Worm (Caenorhabditis elegans) whole organism, early embryonic: Measurements from ENCODE around the gene btb-8.

Experiments used
- B0310.2 ChIP-seq: sonication (generic microtip); optimal IDR thresholded peaks from 2 replicates; lab custom pipeline; 2016; ENCODE audit warnings: mild to moderate bottlenecking, missing genetic modification characterization, missing compliant biosample characterization
- F13C5.2 ChIP-seq: sonication (generic microtip); optimal IDR thresholded peaks from 2 replicates; lab custom pipeline; 2017; ENCODE audit warnings: mild to moderate bottlenecking, missing genetic modification characterization, inconsistent platforms, missing compliant biosample characterization
- aly-1 ChIP-seq: sonication (generic microtip); optimal IDR thresholded peaks from 2 replicates; lab custom pipeline; 2016; ENCODE audit warnings: missing genetic modification characterization, missing compliant biosample characterization
- ama-1 ChIP-seq: fragments of 150-350 bp; optimal IDR thresholded peaks from 2 replicates; lab custom pipeline; 2014
- ceh-13 ChIP-seq: fragments of 200-800 bp; sonication (Bioruptor generic); optimal IDR thresholded peaks from 2 replicates; lab custom pipeline; 2018; ENCODE audit warnings: mild to moderate bottlenecking, missing genetic modification characterization, missing compliant biosample characterization
- ceh-36 ChIP-seq: sonication (generic microtip); optimal IDR thresholded peaks from 2 replicates; lab custom pipeline; 2016; ENCODE audit warnings: missing genetic modification characterization, inconsistent platforms, missing compliant biosample characterization
- ets-7 ChIP-seq: sonication (generic microtip); optimal IDR thresholded peaks from 2 replicates; lab custom pipeline; 2016; ENCODE audit warnings: missing genotype, missing genetic modification characterization, missing compliant biosample characterization
- flt-1 ChIP-seq: fragments of 200-800 bp; sonication (Bioruptor generic); IDR thresholded peaks from 2 replicates; pipeline ENCODE4 v1.3.6; 2022; ENCODE audit warnings: missing genetic modification characterization, missing compliant biosample characterization
- hmbx-1 ChIP-seq: sonication (generic microtip); optimal IDR thresholded peaks from 2 replicates; lab custom pipeline; 2016; ENCODE audit warnings: mild to moderate bottlenecking, missing genetic modification characterization, missing compliant biosample characterization
- hmg-4 ChIP-seq: fragments of 200-800 bp; sonication (Bioruptor generic); optimal IDR thresholded peaks from 2 replicates; lab custom pipeline; 2018; ENCODE audit warnings: mild to moderate bottlenecking, missing genetic modification characterization, missing compliant biosample characterization
- hnd-1 ChIP-seq: sonication (generic microtip); optimal IDR thresholded peaks from 2 replicates; lab custom pipeline; 2016; ENCODE audit warnings: missing genetic modification characterization, missing compliant biosample characterization
- pes-1 ChIP-seq: fragments of 200-800 bp; sonication (Bioruptor generic); IDR thresholded peaks from 2 replicates; pipeline ENCODE4 v1.3.6; 2022; ENCODE audit warnings: missing genetic modification reagents, missing genetic modification characterization, missing compliant biosample characterization
- scrt-1 ChIP-seq: fragments of 200-800 bp; sonication (Bioruptor generic); IDR thresholded peaks from 2 replicates; pipeline ENCODE4 v1.3.6; 2022; ENCODE audit warnings: missing genetic modification characterization, missing compliant biosample characterization
- sea-1 ChIP-seq: fragments of 200-800 bp; sonication (Bioruptor generic); conservative IDR thresholded peaks from 2 replicates; pipeline ENCODE4 v1.3.6; 2022; ENCODE audit warnings: missing genetic modification characterization, missing compliant biosample characterization
- tbx-11 ChIP-seq: fragments of 200-800 bp; sonication (Bioruptor generic); IDR thresholded peaks from 2 replicates; pipeline ENCODE4 v1.3.6; 2022; ENCODE audit warnings: missing genetic modification characterization, missing compliant biosample characterization
- tbx-37 ChIP-seq: fragments of 200-800 bp; sonication (Bioruptor generic); conservative IDR thresholded peaks from 2 replicates; pipeline ENCODE4 v1.3.6; 2022; ENCODE audit warnings: missing genetic modification reagents, missing genetic modification characterization, missing compliant biosample characterization
- tra-4 ChIP-seq: sonication (generic microtip); optimal IDR thresholded peaks from 2 replicates; lab custom pipeline; 2017; ENCODE audit warnings: missing genetic modification characterization, missing compliant biosample characterization

The btb-8 gene

ce11 chrII:1712938-1713337 is 9.6 kb upstream of the btb-8 start, which contains the start of gene btb-7:
btb-7 (plus strand) TSS chrII:1713238.
- no peak for TF ChIP-seq B0310.2 (tag; lab: Kevin White, UChicago)
- no peak for TF ChIP-seq tbx-37 (GFP tag; lab: Robert Waterston, UW)
- TF ChIP-seq tra-4 (tag; lab: Kevin White, UChicago), result no peak
- TF ChIP-seq ceh-36, result no peak
- TF ChIP-seq sea-1 (GFP tag; lab: Robert Waterston, UW), result no peak
- no peak for TF ChIP-seq ama-1 (lab: Kevin White, UChicago)
- TF ChIP-seq F13C5.2 (tag; lab: Kevin White, UChicago), result no peak
- TF ChIP-seq hnd-1, result no peak
- TF ChIP-seq aly-1 (tag; lab: Kevin White, UChicago), result no peak
- no peak for TF ChIP-seq pes-1 (GFP tag; lab: Robert Waterston, UW)
- no peak for TF ChIP-seq ets-7
- no peak for TF ChIP-seq tbx-11
- no peak for TF ChIP-seq scrt-1
- no peak for TF ChIP-seq flt-1
- no peak for TF ChIP-seq ceh-13
- no peak for TF ChIP-seq hmbx-1
- TF ChIP-seq hmg-4 (GFP tag; lab: Kevin White, UChicago), result no peak

ce11 chrII:1714772-1715353 is 7.7 kb upstream of the btb-8 start, which contains the start of gene btb-6:
btb-6 (plus strand) TSS chrII:1715303.
- TF ChIP-seq ets-7 (no peak), tbx-11 (no peak), ceh-13 (peak; percentile 1), pes-1 (GFP tag; lab: Robert Waterston, UW) (no peak)

- TF ChIP-seq sea-1 (GFP tag; lab: Robert Waterston, UW) (no peak), scrt-1 (no peak), ets-7 (no peak), tbx-11 (no peak)
These were observed 3.4 kb upstream of the btb-8 start, which contains the start of gene fbxb-48 for ce11 chrII:1719153-1719552. fbxb-48 (minus strand) TSS chrII:1719253.

- TF ChIP-seq flt-1 (no peak), F13C5.2 (tag; lab: Kevin White, UChicago) (no peak), ceh-36 (no peak), B0310.2 (tag; lab: Kevin White, UChicago) (no peak), ets-7 (no peak), tra-4 (tag; lab: Kevin White, UChicago) (no peak), pes-1 (GFP tag; lab: Robert Waterston, UW) (no peak), tbx-11 (no peak), hmbx-1 (no peak), hmg-4 (GFP tag; lab: Kevin White, UChicago) (no peak), hnd-1 (no peak), scrt-1 (no peak), ceh-13 (no peak), aly-1 (tag; lab: Kevin White, UChicago) (no peak), sea-1 (GFP tag; lab: Robert Waterston, UW) (no peak), ama-1 (lab: Kevin White, UChicago) (no peak), tbx-37 (GFP tag; lab: Robert Waterston, UW) (no peak)
These were observed 1.7 kb downstream of the btb-8 start, which contains the start of gene fbxb-11 for ce11 chrII:1724314-1724713. fbxb-11 (plus strand) TSS chrII:1724614.

- TF ChIP-seq tra-4 (tag; lab: Kevin White, UChicago), result no peak
- no peak for TF ChIP-seq sea-1 (GFP tag; lab: Robert Waterston, UW)
- TF ChIP-seq hnd-1, result no peak
- TF ChIP-seq flt-1, result no peak
- no peak for TF ChIP-seq F13C5.2 (tag; lab: Kevin White, UChicago)
- TF ChIP-seq aly-1 (tag; lab: Kevin White, UChicago), result no peak
- no peak for TF ChIP-seq scrt-1
- no peak for TF ChIP-seq ets-7
- no peak for TF ChIP-seq hmbx-1
- no peak for TF ChIP-seq hmg-4 (GFP tag; lab: Kevin White, UChicago)
- no peak for TF ChIP-seq ceh-13
- no peak for TF ChIP-seq B0310.2 (tag; lab: Kevin White, UChicago)
These were observed 3.2 kb downstream of the btb-8 start, which contains the start of gene F45C12.17 for ce11 chrII:1725735-1726134. F45C12.17 (plus strand) TSS chrII:1726111.

- TF ChIP-seq tra-4 (tag; lab: Kevin White, UChicago), result no peak
- TF ChIP-seq flt-1, result no peak
- no peak for TF ChIP-seq B0310.2 (tag; lab: Kevin White, UChicago)
- no peak for TF ChIP-seq tbx-11
- no peak for TF ChIP-seq hmg-4 (GFP tag; lab: Kevin White, UChicago)
These were observed 5.7 kb downstream of the btb-8 start, which contains the start of gene btb-9 for ce11 chrII:1728253-1728652. btb-9 (plus strand) TSS chrII:1728506.

- TF ChIP-seq ceh-13 (no peak), sea-1 (GFP tag; lab: Robert Waterston, UW) (no peak), hnd-1 (no peak), ets-7 (no peak), B0310.2 (tag; lab: Kevin White, UChicago) (no peak), hmbx-1 (no peak), ama-1 (lab: Kevin White, UChicago) (no peak), tra-4 (tag; lab: Kevin White, UChicago) (no peak), ceh-36 (no peak), scrt-1 (no peak), hmg-4 (GFP tag; lab: Kevin White, UChicago) (no peak), aly-1 (tag; lab: Kevin White, UChicago) (no peak), tbx-11 (no peak)
These were observed 7.5 kb downstream of the btb-8 start, which contains the start of gene ceh-81 for ce11 chrII:1730103-1730502. ceh-81 (plus strand) TSS chrII:1730403.

ce11 chrII:1731932-1732331 is 9.4 kb downstream of the btb-8 start, which contains the start of gene ceh-82:
ceh-82 (plus strand) TSS chrII:1732232.
- TF ChIP-seq ets-7 (no peak), hnd-1 (no peak), tbx-11 (no peak), aly-1 (tag; lab: Kevin White, UChicago) (no peak), ama-1 (lab: Kevin White, UChicago) (no peak), F13C5.2 (tag; lab: Kevin White, UChicago) (no peak), pes-1 (GFP tag; lab: Robert Waterston, UW) (no peak)
